Worm (Caenorhabditis elegans): ENCODE data around the gene C06E1.7.
A peak's percentile ranks its signal among the peaks of the same experiment; 100 is the strongest.

Gene C06E1.7

ce11 chrIII:8555682-8556081 lies 37.8 kb downstream of the C06E1.7 start:
- TF ChIP-seq blmp-1 (tag; optimal IDR thresholded peaks at IDR 0.05) (peak; percentile 94), aha-1 (tag; optimal IDR thresholded peaks at IDR 0.05) (no peak), fos-1 (tag; optimal IDR thresholded peaks at IDR 0.05) (no peak), mep-1 (tag; optimal IDR thresholded peaks at IDR 0.05) (no peak), unc-86 (tag; optimal IDR thresholded peaks at IDR 0.05) (no peak), fkh-4 (tag; optimal IDR thresholded peaks at IDR 0.05; ENCODE audit: borderline replicate concordance) (no peak), pqm-1 (tag; optimal IDR thresholded peaks at IDR 0.05) (no peak)

ce11 chrIII:8554472-8554871 lies 39.0 kb downstream of the C06E1.7 start, which contains the start of gene gsto-2:
TSS of gene gsto-2 (plus strand) at chrIII:8554772.
- TF ChIP-seq nhr-85 (tag) (no peak), egl-13 (tag; optimal IDR thresholded peaks at IDR 0.05) (no peak), nhr-12 (tag; optimal IDR thresholded peaks at IDR 0.05) (no peak), ceh-8 (GFP tag; optimal IDR thresholded peaks at IDR 0.05) (no peak), jun-1 (tag; optimal IDR thresholded peaks at IDR 0.05) (no peak), dsc-1 (tag; optimal IDR thresholded peaks at IDR 0.05) (no peak), snpc-4 (tag; optimal IDR thresholded peaks at IDR 0.05) (no peak), isw-1 (GFP tag; IDR thresholded peaks at IDR 0.05) (no peak), lin-13 (GFP tag; optimal IDR thresholded peaks at IDR 0.05) (no peak), hlh-4 (tag; optimal IDR thresholded peaks at IDR 0.05) (no peak), elt-3 (tag; optimal IDR thresholded peaks at IDR 0.05) (no peak), sox-4 (tag; optimal IDR thresholded peaks at IDR 0.05) (no peak), ama-1 (optimal IDR thresholded peaks at IDR 0.05) (no peak), unc-62 (GFP tag; optimal IDR thresholded peaks at IDR 0.05) (no peak), ceh-63 (GFP tag; optimal IDR thresholded peaks at IDR 0.05) (no peak)

- peak; percentile 28 for TF ChIP-seq nhr-71 (tag; optimal IDR thresholded peaks at IDR 0.05)
- TF ChIP-seq snu-23 (GFP tag; optimal IDR thresholded peaks at IDR 0.05) = no peak
- TF ChIP-seq grh-1 (GFP tag; IDR thresholded peaks at IDR 0.05) = no peak
- peak; percentile 2 for TF ChIP-seq swsn-7 (tag; optimal IDR thresholded peaks at IDR 0.05)
- no peak for TF ChIP-seq sox-4 (tag; optimal IDR thresholded peaks at IDR 0.05)
- TF ChIP-seq dsc-1 (tag; optimal IDR thresholded peaks at IDR 0.05) = no peak
- TF ChIP-seq tlp-1 (tag; optimal IDR thresholded peaks at IDR 0.05) = no peak
- TF ChIP-seq ztf-4 (tag; optimal IDR thresholded peaks at IDR 0.05) = no peak
- TF ChIP-seq skn-1 (tag; optimal IDR thresholded peaks at IDR 0.05) = peak; percentile 100
- no peak for TF ChIP-seq zag-1 (tag; optimal IDR thresholded peaks at IDR 0.05)
- TF ChIP-seq lin-13 (GFP tag; optimal IDR thresholded peaks at IDR 0.05) = no peak
- TF ChIP-seq lsy-2 (tag; optimal IDR thresholded peaks at IDR 0.05) = peak; percentile 2 to 24
- TF ChIP-seq aly-2 (tag; optimal IDR thresholded peaks at IDR 0.05) = no peak
- no peak for TF ChIP-seq ceh-8 (GFP tag; optimal IDR thresholded peaks at IDR 0.05)
- no peak for TF ChIP-seq elt-3 (tag; optimal IDR thresholded peaks at IDR 0.05)
- TF ChIP-seq nhr-85 (tag) = peak; percentile 22
- TF ChIP-seq ceh-90 (tag; optimal IDR thresholded peaks at IDR 0.05) = no peak
- no peak for TF ChIP-seq unc-86 (tag; optimal IDR thresholded peaks at IDR 0.05)
- no peak for TF ChIP-seq xbp-1 (tag; optimal IDR thresholded peaks at IDR 0.05)
- peak in 1 of 2 experiments; percentile 5 for TF ChIP-seq lin-35 (GFP tag; optimal IDR thresholded peaks at IDR 0.05)
- no peak for TF ChIP-seq efl-1 (optimal IDR thresholded peaks at IDR 0.05)
- no peak for TF ChIP-seq efl-1 (GFP tag; optimal IDR thresholded peaks at IDR 0.05 in 1 of 2)
- TF ChIP-seq pag-3 (tag; optimal IDR thresholded peaks at IDR 0.05; ENCODE audit: borderline replicate concordance, insufficient read depth) = no peak
- TF ChIP-seq C04F5.9 (tag; optimal IDR thresholded peaks at IDR 0.05) = no peak
- TF ChIP-seq nhr-20 (tag; optimal IDR thresholded peaks at IDR 0.05) = peak; percentile 3
- no peak for TF ChIP-seq ceh-82 (tag; optimal IDR thresholded peaks at IDR 0.05)
- no peak for TF ChIP-seq C34B4.2 (tag; optimal IDR thresholded peaks at IDR 0.05)
- peak; percentile 63 for TF ChIP-seq blmp-1 (tag; optimal IDR thresholded peaks at IDR 0.05)
- TF ChIP-seq nhr-77 (tag; optimal IDR thresholded peaks at IDR 0.05) = no peak
- TF ChIP-seq mep-1 (tag; optimal IDR thresholded peaks at IDR 0.05) = peak; percentile 36
These were observed 41.4 kb downstream of the C06E1.7 start, which contains the start of gene C02D5.4 for ce11 chrIII:8552125-8552524. TSS of gene C02D5.4 (plus strand) at chrIII:8552165.
